Fruit fly (Drosophila melanogaster) whole organism, embryonic: Measurements from ENCODE around the gene CG33108.

ENCODE experiments used
- Asciz ChIP-seq: fragments of 200-800 bp; sonication (Bioruptor generic); optimal IDR thresholded peaks from 2 replicates; lab custom pipeline; 2017; ENCODE audit warnings: missing biosample characterization, mild to moderate bottlenecking, missing genetic modification characterization, missing genetic modification reagents
- Bdp1 ChIP-seq: fragments of 200-800 bp; sonication (Bioruptor generic); optimal IDR thresholded peaks from 3 replicates; lab custom pipeline; 2016; ENCODE audit warnings: missing biosample characterization, missing genetic modification characterization
- Blimp-1 ChIP-seq: fragments of 200-800 bp; sonication (Bioruptor generic); optimal IDR thresholded peaks from 3 replicates; lab custom pipeline; 2018; ENCODE audit warnings: missing biosample characterization, missing genetic modification characterization, mild to moderate bottlenecking, moderate library complexity, missing genetic modification reagents
- CG10543 ChIP-seq: fragments of 200-800 bp; sonication (Bioruptor generic); optimal IDR thresholded peaks from 3 replicates; lab custom pipeline; 2017; ENCODE audit warnings: missing biosample characterization, mild to moderate bottlenecking, missing genetic modification characterization, moderate library complexity
- CG11398 ChIP-seq: fragments of 200-800 bp; sonication (Bioruptor generic); optimal IDR thresholded peaks from 2 replicates; lab custom pipeline; 2016; ENCODE audit warnings: missing biosample characterization, missing genetic modification characterization
- CG11504 ChIP-seq: fragments of 200-800 bp; sonication (Bioruptor generic); optimal IDR thresholded peaks from 3 replicates; lab custom pipeline; 2019; ENCODE audit warnings: missing biosample characterization, mild to moderate bottlenecking, missing genetic modification characterization, moderate library complexity
- CG12659 ChIP-seq: fragments of 200-800 bp; sonication (Bioruptor generic); optimal IDR thresholded peaks from 3 replicates; lab custom pipeline; 2017; ENCODE audit warnings: mild to moderate bottlenecking, missing biosample characterization, missing genetic modification reagents, missing genetic modification characterization
- CG12769 ChIP-seq: fragments of 200-800 bp; sonication (Bioruptor generic); optimal IDR thresholded peaks from 2 replicates; lab custom pipeline; 2019; ENCODE audit warnings: missing biosample characterization, mild to moderate bottlenecking, missing genetic modification characterization, moderate library complexity
- CG16815 ChIP-seq: fragments of 200-800 bp; sonication (Bioruptor generic); optimal IDR thresholded peaks from 3 replicates; lab custom pipeline; 2017; ENCODE audit warnings: missing biosample characterization, mild to moderate bottlenecking, missing genetic modification characterization
- CG17361 ChIP-seq: fragments of 200-800 bp; sonication (Bioruptor generic); IDR thresholded peaks from 3 replicates; pipeline ENCODE4 v1.3.6; 2022; ENCODE audit warnings: missing biosample characterization, missing genetic modification characterization
- CG2120 ChIP-seq: fragments of 200-800 bp; sonication (Bioruptor generic); optimal IDR thresholded peaks from 3 replicates; lab custom pipeline; 2016; ENCODE audit warnings: missing biosample characterization, missing genetic modification characterization
- CG2712 ChIP-seq: fragments of 200-800 bp; optimal IDR thresholded peaks from 3 replicates; lab custom pipeline; 2019; ENCODE audit warnings: missing biosample characterization, mild to moderate bottlenecking, missing genetic modification characterization, moderate library complexity
- CG2889 ChIP-seq: fragments of 200-800 bp; sonication (Bioruptor generic); IDR thresholded peaks from 3 replicates; pipeline ENCODE4 v1.3.6; 2022; ENCODE audit warnings: missing biosample characterization, missing genetic modification characterization
- CG7745 ChIP-seq: fragments of 200-800 bp; sonication (Bioruptor generic); optimal IDR thresholded peaks from 2 replicates; lab custom pipeline; 2018; ENCODE audit warnings: missing biosample characterization, mild to moderate bottlenecking, missing genetic modification characterization, moderate library complexity
- CG8388 ChIP-seq: fragments of 200-800 bp; sonication (Bioruptor generic); optimal IDR thresholded peaks from 2 replicates; lab custom pipeline; 2019; ENCODE audit warnings: missing biosample characterization, mild to moderate bottlenecking, missing genetic modification characterization, moderate library complexity
- CG8924 ChIP-seq: fragments of 200-800 bp; optimal IDR thresholded peaks from 3 replicates; lab custom pipeline; 2019; ENCODE audit warnings: missing biosample characterization, mild to moderate bottlenecking, missing genetic modification characterization, moderate library complexity
- CG9437 ChIP-seq: fragments of 200-800 bp; sonication (Bioruptor generic); optimal IDR thresholded peaks from 2 replicates; lab custom pipeline; 2018; ENCODE audit warnings: missing biosample characterization, mild to moderate bottlenecking, missing genetic modification characterization
- CG9817 ChIP-seq: fragments of 200-800 bp; sonication (Bioruptor generic); optimal IDR thresholded peaks from 2 replicates; lab custom pipeline; 2018; ENCODE audit warnings: missing biosample characterization, mild to moderate bottlenecking, missing genetic modification characterization, moderate library complexity
- E2f2 ChIP-seq: fragments of 200-800 bp; sonication (Bioruptor generic); IDR thresholded peaks from 2 replicates; pipeline ENCODE4 v1.3.6; 2022; ENCODE audit warnings: missing biosample characterization, missing genetic modification characterization
- Ets65A ChIP-seq: fragments of 200-800 bp; sonication (Bioruptor generic); peaks from one replicate; lab custom pipeline; 2016; ENCODE audit warnings: missing biosample characterization, missing genetic modification characterization
- HHEX ChIP-seq: fragments of 200-800 bp; sonication (Bioruptor generic); optimal IDR thresholded peaks from 3 replicates; lab custom pipeline; 2017; ENCODE audit warnings: missing biosample characterization, mild to moderate bottlenecking, missing genetic modification characterization, missing genetic modification reagents
- Hey ChIP-seq: fragments of 200-800 bp; sonication (Bioruptor generic); optimal IDR thresholded peaks from 3 replicates; lab custom pipeline; 2018; ENCODE audit warnings: missing biosample characterization, mild to moderate bottlenecking, missing genetic modification characterization
- Hr51 ChIP-seq, 2 experiments: fragments of 200-800 bp; sonication (Bioruptor generic); optimal IDR thresholded peaks; 2 replicates in 1 of 2; 3 replicates in 1 of 2; lab custom pipeline; 2016 to 2018; ENCODE audit warnings: missing biosample characterization in 2 of 2, missing genetic modification characterization in 2 of 2, mild to moderate bottlenecking in 1 of 2, moderate library complexity in 1 of 2
- Myb ChIP-seq: fragments of 200-800 bp; sonication (Bioruptor generic); optimal IDR thresholded peaks from 2 replicates; lab custom pipeline; 2016; ENCODE audit warnings: missing biosample characterization, missing genetic modification characterization
- Nf-YA ChIP-seq: fragments of 200-800 bp; sonication (Bioruptor generic); IDR thresholded peaks from 2 replicates; pipeline ENCODE4 v1.3.6; 2022; ENCODE audit warnings: missing biosample characterization, missing genetic modification characterization
- Optix ChIP-seq: fragments of 200-800 bp; sonication (Bioruptor generic); IDR thresholded peaks from 3 replicates; pipeline ENCODE4 v1.3.6; 2022; ENCODE audit warnings: missing biosample characterization, missing genetic modification characterization
- Pdp1 ChIP-seq, 2 experiments: fragments of 200-800 bp; sonication (Bioruptor generic); optimal IDR thresholded peaks; 3 replicates each; lab custom pipeline; 2016; ENCODE audit warnings: missing biosample characterization in 2 of 2, missing genetic modification characterization in 2 of 2, mild to moderate bottlenecking in 1 of 2, moderate library complexity in 1 of 2
- Xbp1 ChIP-seq: fragments of 200-800 bp; sonication (Bioruptor generic); optimal IDR thresholded peaks from 3 replicates; lab custom pipeline; 2016; ENCODE audit warnings: missing biosample characterization, mild to moderate bottlenecking, missing genetic modification characterization
- abd-A ChIP-seq: fragments of 200-800 bp; sonication (Bioruptor generic); optimal IDR thresholded peaks from 3 replicates; lab custom pipeline; 2019; ENCODE audit warnings: missing biosample characterization, mild to moderate bottlenecking, missing genetic modification characterization, moderate library complexity
- cg ChIP-seq: fragments of 200-800 bp; sonication (Bioruptor generic); optimal IDR thresholded peaks from 3 replicates; lab custom pipeline; 2019; ENCODE audit warnings: missing biosample characterization, mild to moderate bottlenecking, missing genetic modification characterization, moderate library complexity
- chif ChIP-seq, 2 experiments: fragments of 200-800 bp; sonication (Bioruptor generic); optimal IDR thresholded peaks; 3 replicates each; lab custom pipeline; 2016; ENCODE audit warnings: missing biosample characterization in 2 of 2, missing genetic modification characterization in 2 of 2
- chinmo ChIP-seq: fragments of 200-800 bp; sonication (Bioruptor generic); IDR thresholded peaks from 4 replicates; pipeline ENCODE4 v1.3.6; 2022; ENCODE audit warnings: missing biosample characterization, missing genetic modification characterization; ENCODE audit not compliant: partially characterized antibody
- chm ChIP-seq: fragments of 200-800 bp; sonication (Bioruptor generic); IDR thresholded peaks from 2 replicates; pipeline ENCODE4 v1.3.6; 2022; ENCODE audit warnings: missing biosample characterization, missing genetic modification characterization
- danr ChIP-seq: fragments of 200-800 bp; sonication (Bioruptor generic); IDR thresholded peaks from 2 replicates; pipeline ENCODE4 v1.3.6; 2022; ENCODE audit warnings: missing biosample characterization, missing genetic modification characterization
- eve ChIP-seq, 2 experiments: fragments of >200 bp; optimal IDR thresholded peaks; 2 replicates each; lab custom pipeline; 2017; ENCODE audit warnings: missing biosample characterization in 2 of 2, missing genetic modification characterization in 2 of 2
- exex ChIP-seq: fragments of 200-800 bp; sonication (Bioruptor generic); optimal IDR thresholded peaks from 4 replicates; lab custom pipeline; 2018; ENCODE audit warnings: missing biosample characterization, mild to moderate bottlenecking, missing genetic modification characterization, moderate library complexity
- gce ChIP-seq: fragments of 200-800 bp; sonication (Bioruptor generic); IDR thresholded peaks from 3 replicates; pipeline ENCODE4 v1.3.6; 2022; ENCODE audit warnings: missing biosample characterization, missing genetic modification characterization
- grau ChIP-seq: fragments of 200-800 bp; optimal IDR thresholded peaks from 3 replicates; lab custom pipeline; 2019; ENCODE audit warnings: missing biosample characterization, mild to moderate bottlenecking, missing genetic modification characterization, moderate library complexity
- ind ChIP-seq: fragments of 200-800 bp; sonication (Bioruptor generic); optimal IDR thresholded peaks from 3 replicates; lab custom pipeline; 2016; ENCODE audit warnings: missing biosample characterization, missing genetic modification characterization
- lilli ChIP-seq: fragments of 200-800 bp; sonication (Bioruptor generic); optimal IDR thresholded peaks from 3 replicates; lab custom pipeline; 2016; ENCODE audit warnings: missing biosample characterization, missing genetic modification characterization
- nmo ChIP-seq: fragments of 200-800 bp; sonication (Bioruptor generic); optimal IDR thresholded peaks from 2 replicates; lab custom pipeline; 2018; ENCODE audit warnings: missing biosample characterization, mild to moderate bottlenecking, missing genetic modification characterization, moderate library complexity
- nom ChIP-seq: fragments of 200-800 bp; sonication (Bioruptor generic); optimal IDR thresholded peaks from 2 replicates; lab custom pipeline; 2017; ENCODE audit warnings: missing biosample characterization, missing genetic modification characterization, mild to moderate bottlenecking, moderate library complexity, missing genetic modification reagents
- org-1 ChIP-seq: fragments of 200-800 bp; sonication (Bioruptor generic); optimal IDR thresholded peaks from 2 replicates; lab custom pipeline; 2017; ENCODE audit warnings: missing biosample characterization, missing genetic modification characterization
- row ChIP-seq: fragments of 200-800 bp; sonication (Bioruptor generic); IDR thresholded peaks from 3 replicates; pipeline ENCODE4 v1.3.6; 2022; ENCODE audit warnings: missing biosample characterization, missing genetic modification characterization
- sr ChIP-seq: fragments of 200-800 bp; sonication (Bioruptor generic); IDR thresholded peaks from 3 replicates; pipeline ENCODE4 v1.3.6; 2022; ENCODE audit warnings: missing biosample characterization, missing genetic modification characterization
- unc-4 ChIP-seq: fragments of 200-800 bp; sonication (Bioruptor generic); IDR thresholded peaks from 2 replicates; pipeline ENCODE4 v1.3.6; 2022; ENCODE audit warnings: missing biosample characterization, missing genetic modification characterization; ENCODE audit not compliant: partially characterized antibody
- unpg ChIP-seq: fragments of 200-800 bp; sonication (Bioruptor generic); optimal IDR thresholded peaks from 3 replicates; lab custom pipeline; 2018; ENCODE audit warnings: missing biosample characterization, mild to moderate bottlenecking, missing genetic modification characterization, moderate library complexity
- vvl ChIP-seq: fragments of 200-800 bp; sonication (Bioruptor generic); IDR thresholded peaks from 2 replicates; pipeline ENCODE4 v1.3.6; 2022; ENCODE audit warnings: missing biosample characterization, missing genetic modification characterization

Gene CG33108

dm6 chr3R:24007775-24008506, 12.5 kb downstream of the CG33108 start (continued):
- TF ChIP-seq CG9817 (tag; lab: Kevin White, UChicago): no peak
- peak; percentile 28 for TF ChIP-seq CG8388 (GFP tag; lab: Kevin White, UChicago)
- peak; percentile 33 for TF ChIP-seq CG9437 (GFP tag; lab: Kevin White, UChicago)
- peak; percentile 17 for TF ChIP-seq grau (tag; lab: Kevin White, UChicago)
- peak; percentile 1 for TF ChIP-seq Blimp-1 (GFP tag; lab: Kevin White, UChicago)
- peak; percentile 47 for TF ChIP-seq org-1 (GFP tag; lab: Kevin White, UChicago)
- peak in 1 of 2 experiments; percentile 36 for TF ChIP-seq Hr51 (GFP tag; optimal IDR thresholded peaks at IDR 0.05; lab: Kevin White, UChicago)
- peak in 1 of 2 experiments; percentile 25 for TF ChIP-seq chif (GFP tag; optimal IDR thresholded peaks at IDR 0.05; lab: Kevin White, UChicago)
- peak; percentile 33 for TF ChIP-seq CG8924 (tag; lab: Kevin White, UChicago)
- TF ChIP-seq unc-4 (GFP tag; lab: Robert Waterston, UW): no peak
- peak; percentile 29 for TF ChIP-seq CG10543
- peak; percentile 34 for TF ChIP-seq lilli
- no peak for TF ChIP-seq Bdp1 (GFP tag; lab: Kevin White, UChicago)
- TF ChIP-seq gce: peak; percentile 56; the same call in 1 of the 3 replicates
- TF ChIP-seq nom (GFP tag; lab: Kevin White, UChicago): no peak
- TF ChIP-seq CG11398 (GFP tag; lab: Kevin White, UChicago): no peak
- no peak for TF ChIP-seq CG16815
- peak; percentile 16 for TF ChIP-seq Xbp1 (GFP tag; lab: Kevin White, UChicago)
- no peak for TF ChIP-seq vvl (GFP tag; lab: Robert Waterston, UW)
- no peak for TF ChIP-seq CG7745 (tag; lab: Kevin White, UChicago)
- peak; percentile 65; the same call in 2 of the 3 replicates for TF ChIP-seq CG17361 (GFP tag; lab: Robert Waterston, UW)
- TF ChIP-seq row (GFP tag; lab: Robert Waterston, UW): peak; percentile 61
- TF ChIP-seq Myb (GFP tag; lab: Kevin White, UChicago): no peak
- 0 out of 4 replicates have a peak, but pooled peaks have one; percentile 51 for TF ChIP-seq chinmo (GFP tag; lab: Robert Waterston, UW)
- TF ChIP-seq E2f2 (GFP tag; lab: Robert Waterston, UW): no peak
- no peak for TF ChIP-seq Optix
- peak; percentile 15 for TF ChIP-seq CG12659 (GFP tag; lab: Kevin White, UChicago)
- TF ChIP-seq Asciz (GFP tag; lab: Kevin White, UChicago): peak; percentile 32
- no peak for TF ChIP-seq abd-A (tag; lab: Kevin White, UChicago)
- peak; percentile 22 for TF ChIP-seq CG2712 (tag; lab: Kevin White, UChicago)
- TF ChIP-seq unpg (GFP tag; lab: Kevin White, UChicago): peak; percentile 13
- TF ChIP-seq CG2889 (GFP tag; lab: Robert Waterston, UW): no peak
- no peak for TF ChIP-seq chm
- peak; percentile 6 for TF ChIP-seq ind
- peak; percentile 84 for TF ChIP-seq sr (GFP tag; lab: Robert Waterston, UW)
- TF ChIP-seq exex (tag; lab: Kevin White, UChicago): peak; percentile 5
- peak in 1 of 2 experiments; percentile 50 for TF ChIP-seq eve (GFP tag; optimal IDR thresholded peaks at IDR 0.05; lab: Kevin White, UChicago)
- peak; percentile 52 for TF ChIP-seq CG11504
- TF ChIP-seq danr (GFP tag; lab: Robert Waterston, UW): no peak
- peak; percentile 76 for TF ChIP-seq Hey (tag; lab: Kevin White, UChicago)
- peak; percentile 8 for TF ChIP-seq HHEX (GFP tag; lab: Kevin White, UChicago)
- TF ChIP-seq nmo: peak; percentile 43
- TF ChIP-seq Pdp1 (GFP tag; optimal IDR thresholded peaks at IDR 0.05; lab: Kevin White, UChicago): peak in 1 of 2 experiments; percentile 30
- TF ChIP-seq cg (GFP tag; lab: Kevin White, UChicago): peak; percentile 39
- peak; percentile 67 for TF ChIP-seq CG12769 (tag; lab: Kevin White, UChicago)
- peak; percentile 71 for TF ChIP-seq Ets65A
- TF ChIP-seq Nf-YA (GFP tag; lab: Robert Waterston, UW): no peak
- peak; percentile 41 for TF ChIP-seq CG2120
